Fruit fly (Drosophila melanogaster): ENCODE data around the gene X11L.

dm6 chrX:17611455-17611854 lies 12.0 kb downstream of the X11L start:
- no peak for TF ChIP-seq Drgx (GFP tag; IDR thresholded peaks at IDR 0.05)
- no peak for TF ChIP-seq CHES-1-like (GFP tag; optimal IDR thresholded peaks at IDR 0.05)
- TF ChIP-seq CG17612 (GFP tag; IDR thresholded peaks at IDR 0.05), result no peak
- TF ChIP-seq ATbp (GFP tag; optimal IDR thresholded peaks at IDR 0.05), result no peak
- no peak for TF ChIP-seq CG34224 (GFP tag; IDR thresholded peaks at IDR 0.05; ENCODE audit: partially characterized antibody)
- TF ChIP-seq ham (GFP tag; IDR thresholded peaks at IDR 0.05), result no peak
- TF ChIP-seq CG16779 (GFP tag; IDR thresholded peaks at IDR 0.05), result no peak
- TF ChIP-seq otp (GFP tag; IDR thresholded peaks at IDR 0.05), result no peak

Measured in whole organism, embryonic.